Worm (Caenorhabditis elegans): Measurements from ENCODE around the gene F41C6.4.
A peak's percentile ranks its signal among the peaks of the same experiment; 100 is the strongest.

F41C6.4 gene

ce11 chrX:6874723-6875122 lies at the start of gene F41C6.4:
F41C6.4 (minus strand) TSS chrX:6874823.
- TF ChIP-seq nhr-2 (tag; optimal IDR thresholded peaks at IDR 0.05) = no peak
- no peak for TF ChIP-seq lin-32 (GFP tag; optimal IDR thresholded peaks at IDR 0.05)
- no peak for TF ChIP-seq M03D4.4 (tag; optimal IDR thresholded peaks at IDR 0.05)
- TF ChIP-seq unc-120 (tag; optimal IDR thresholded peaks at IDR 0.05; ENCODE audit: poor library complexity, severe bottlenecking) = no peak
- TF ChIP-seq lin-13 (tag; optimal IDR thresholded peaks at IDR 0.05) = no peak
- no peak for TF ChIP-seq nhr-76 (tag; optimal IDR thresholded peaks at IDR 0.05)
- TF ChIP-seq ceh-83 (GFP tag; optimal IDR thresholded peaks at IDR 0.05) = no peak
- no peak for TF ChIP-seq nhr-237 (tag; optimal IDR thresholded peaks at IDR 0.05)
- no peak for TF ChIP-seq unc-62 (GFP tag; optimal IDR thresholded peaks at IDR 0.05)
- no peak for TF ChIP-seq ztf-11 (tag; optimal IDR thresholded peaks at IDR 0.05)
- no peak for TF ChIP-seq elt-1 (tag; optimal IDR thresholded peaks at IDR 0.05; ENCODE audit: borderline replicate concordance, insufficient read depth)
- no peak for TF ChIP-seq sem-2 (GFP tag; optimal IDR thresholded peaks at IDR 0.05)
- no peak for TF ChIP-seq mep-1 (tag; optimal IDR thresholded peaks at IDR 0.05)

ce11 chrX:6920132-6920531 lies 45.5 kb upstream of the F41C6.4 start:
- TF ChIP-seq cnd-1 (tag; optimal IDR thresholded peaks at IDR 0.05) = no peak
- no peak for TF ChIP-seq unc-39 (tag; optimal IDR thresholded peaks at IDR 0.05)
- no peak for TF ChIP-seq M03D4.4 (tag; optimal IDR thresholded peaks at IDR 0.05)
- no peak for TF ChIP-seq ham-2 (GFP tag; optimal IDR thresholded peaks at IDR 0.05)
- TF ChIP-seq sptf-1 (tag; optimal IDR thresholded peaks at IDR 0.05) = no peak
- no peak for TF ChIP-seq hlh-1 (tag; optimal IDR thresholded peaks at IDR 0.05)
- no peak for TF ChIP-seq nhr-76 (tag; optimal IDR thresholded peaks at IDR 0.05)
- TF ChIP-seq unc-120 (tag; optimal IDR thresholded peaks at IDR 0.05; ENCODE audit: poor library complexity, severe bottlenecking) = no peak
- TF ChIP-seq mep-1 (tag; optimal IDR thresholded peaks at IDR 0.05) = no peak
- TF ChIP-seq ceh-39 (tag; optimal IDR thresholded peaks at IDR 0.05) = no peak
- no peak for TF ChIP-seq mab-5 (tag; optimal IDR thresholded peaks at IDR 0.05)
- TF ChIP-seq flh-1 (GFP tag; optimal IDR thresholded peaks at IDR 0.05) = no peak
- no peak for TF ChIP-seq ceh-43 (GFP tag; optimal IDR thresholded peaks at IDR 0.05)
- no peak for TF ChIP-seq nhr-237 (tag; optimal IDR thresholded peaks at IDR 0.05)
- no peak for TF ChIP-seq lin-13 (tag; optimal IDR thresholded peaks at IDR 0.05)
- TF ChIP-seq blmp-1 (tag; optimal IDR thresholded peaks at IDR 0.05) = no peak
- no peak for TF ChIP-seq unc-62 (GFP tag; optimal IDR thresholded peaks at IDR 0.05)
- no peak for TF ChIP-seq pha-4 (tag; optimal IDR thresholded peaks at IDR 0.05)
- no peak for TF ChIP-seq snpc-4 (tag; optimal IDR thresholded peaks at IDR 0.05)
- TF ChIP-seq elt-3 (tag; optimal IDR thresholded peaks at IDR 0.05) = no peak

ce11 chrX:6916150-6916549 lies 41.5 kb upstream of the F41C6.4 start:
- no peak for TF ChIP-seq lin-13 (tag; optimal IDR thresholded peaks at IDR 0.05)
- no peak for TF ChIP-seq tbx-8 (GFP tag; optimal IDR thresholded peaks at IDR 0.05)
- TF ChIP-seq mep-1 (tag; optimal IDR thresholded peaks at IDR 0.05) = no peak
- no peak for TF ChIP-seq sem-2 (GFP tag; optimal IDR thresholded peaks at IDR 0.05)
- TF ChIP-seq nhr-237 (tag; optimal IDR thresholded peaks at IDR 0.05) = no peak
- TF ChIP-seq mab-5 (tag; optimal IDR thresholded peaks at IDR 0.05) = no peak
- TF ChIP-seq nhr-76 (tag; optimal IDR thresholded peaks at IDR 0.05) = no peak
- TF ChIP-seq lsy-2 (tag; optimal IDR thresholded peaks at IDR 0.05) = no peak
- TF ChIP-seq nhr-28 (tag; optimal IDR thresholded peaks at IDR 0.05) = no peak
- TF ChIP-seq nhr-2 (tag; optimal IDR thresholded peaks at IDR 0.05) = no peak
- no peak for TF ChIP-seq drap-1 (GFP tag; optimal IDR thresholded peaks at IDR 0.05)
- TF ChIP-seq pha-4 (tag; optimal IDR thresholded peaks at IDR 0.05) = no peak
- TF ChIP-seq hlh-1 (tag; optimal IDR thresholded peaks at IDR 0.05) = no peak
- no peak for TF ChIP-seq unc-39 (tag; optimal IDR thresholded peaks at IDR 0.05)

ce11 chrX:6915279-6915678 lies 40.7 kb upstream of the F41C6.4 start:
- TF ChIP-seq hlh-1 (tag; optimal IDR thresholded peaks at IDR 0.05) = peak; percentile 95
- TF ChIP-seq nhr-2 (tag; optimal IDR thresholded peaks at IDR 0.05) = peak; percentile 11
- TF ChIP-seq ces-1 (GFP tag; optimal IDR thresholded peaks at IDR 0.05) = no peak

DNA sequence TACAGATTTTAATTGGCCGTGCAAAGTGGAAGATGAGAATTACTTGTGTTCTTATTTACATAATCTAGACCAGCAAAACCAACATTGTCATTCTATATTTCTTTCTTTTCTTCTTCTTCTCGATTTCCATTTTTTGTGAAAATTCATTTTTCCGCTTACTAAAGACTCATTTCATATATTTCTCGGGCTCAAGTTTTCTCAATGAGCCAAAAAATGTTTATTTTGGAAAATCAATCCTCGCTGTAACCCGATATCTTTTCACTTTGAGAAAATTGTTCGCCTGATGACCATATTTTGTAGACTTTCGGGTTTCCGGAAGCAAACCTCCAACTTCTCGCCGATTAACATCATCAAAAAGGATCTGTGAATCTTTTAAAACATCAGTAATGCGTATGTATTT lies 39.4 kb upstream of the F41C6.4 start, which contains the start of gene nhx-4:
nhx-4 (plus strand) TSS at position 301 of the 400 bp plus-strand sequence.
- no peak for TF ChIP-seq unc-39 (tag; optimal IDR thresholded peaks at IDR 0.05)
- TF ChIP-seq tbx-8 (GFP tag; optimal IDR thresholded peaks at IDR 0.05) = no peak
- no peak for TF ChIP-seq zip-8 (tag; optimal IDR thresholded peaks at IDR 0.05)
- TF ChIP-seq pha-4 (tag; optimal IDR thresholded peaks at IDR 0.05) = no peak
- TF ChIP-seq nhr-76 (tag; optimal IDR thresholded peaks at IDR 0.05) = no peak
- no peak for TF ChIP-seq ceh-43 (GFP tag; optimal IDR thresholded peaks at IDR 0.05)

All from whole organism, mixed stage, embryonic.